Worm (Caenorhabditis elegans): ENCODE measurements around the gene lsy-12.

DNA sequence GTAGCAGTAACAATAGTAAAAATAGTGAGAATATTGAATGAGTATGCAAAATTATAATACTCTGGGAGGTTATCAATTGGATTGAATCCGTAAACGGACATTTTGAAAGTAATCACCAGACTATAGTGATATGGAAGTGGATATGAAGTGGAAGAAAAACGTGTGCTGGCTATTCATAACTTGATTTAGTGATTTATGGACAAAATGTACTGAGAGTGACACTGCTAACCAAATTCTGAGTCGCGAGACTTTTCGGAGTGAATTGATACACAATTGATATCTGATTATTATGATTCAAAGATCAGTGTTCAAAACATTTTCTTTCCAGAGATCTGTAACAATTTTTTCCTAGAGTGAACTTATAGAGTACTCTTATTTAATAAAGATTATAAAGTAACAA is 23.8 kb downstream of the lsy-12 start, which contains the start of gene sru-38:
- TF ChIP-seq elt-2 (tag; optimal IDR thresholded peaks at IDR 0.05) (no peak), pqm-1 (tag; optimal IDR thresholded peaks at IDR 0.05) (no peak), K09A11.1 (tag; optimal IDR thresholded peaks at IDR 0.05; ENCODE audit: insufficient read depth) (no peak), ceh-30 (tag; optimal IDR thresholded peaks at IDR 0.05) (no peak), pat-9 (tag; optimal IDR thresholded peaks at IDR 0.05) (no peak), ama-1 (optimal IDR thresholded peaks at IDR 0.05) (no peak), fkh-10 (GFP tag; optimal IDR thresholded peaks at IDR 0.05) (no peak), fax-1 (tag; optimal IDR thresholded peaks at IDR 0.05) (no peak), K02D7.2 (tag; optimal IDR thresholded peaks at IDR 0.05) (no peak), C08G9.2 (tag; optimal IDR thresholded peaks at IDR 0.05) (no peak), nhr-11 (tag; optimal IDR thresholded peaks at IDR 0.05) (no peak), ttx-3 (tag; optimal IDR thresholded peaks at IDR 0.05) (no peak), nhr-232 (tag; optimal IDR thresholded peaks at IDR 0.05) (no peak)
